Fruit fly (Drosophila melanogaster): ENCODE results near the gene Tsp96F.

dm6 chr3R:25883877-25884276, 2.6 kb upstream of the Tsp96F start:
- TF ChIP-seq pan (optimal IDR thresholded peaks at IDR 0.05), result no peak
- no peak for TF ChIP-seq CG8478 (optimal IDR thresholded peaks at IDR 0.05)

Measured in whole organism.